Fruit fly (Drosophila melanogaster) whole organism, embryonic: Measurements from ENCODE around the gene zuc.
A peak's percentile ranks its signal among the peaks of the same experiment; 100 is the strongest.

ENCODE experiments used
- Atf-2 ChIP-seq: fragments of 200-800 bp; sonication (Bioruptor generic); optimal IDR thresholded peaks from 2 replicates; lab custom pipeline; 2016; ENCODE audit warnings: missing biosample characterization, missing genetic modification characterization
- CG11456 ChIP-seq: fragments of 200-800 bp; sonication (Bioruptor generic); IDR thresholded peaks from 3 replicates; pipeline ENCODE4 v1.3.6; 2022; ENCODE audit warnings: missing biosample characterization, missing genetic modification characterization
- CG12391 ChIP-seq: fragments of 200-800 bp; sonication (Bioruptor generic); optimal IDR thresholded peaks from 3 replicates; lab custom pipeline; 2018; ENCODE audit warnings: missing biosample characterization, mild to moderate bottlenecking, missing genetic modification characterization, moderate library complexity
- CG12744 ChIP-seq: fragments of 200-800 bp; sonication (Bioruptor generic); optimal IDR thresholded peaks from 2 replicates; lab custom pipeline; 2016; ENCODE audit warnings: missing biosample characterization, missing genetic modification characterization
- CG13123 ChIP-seq: fragments of 200-800 bp; sonication (Bioruptor generic); optimal IDR thresholded peaks from 2 replicates; lab custom pipeline; 2016; ENCODE audit warnings: missing biosample characterization, missing genetic modification characterization
- CG13424 ChIP-seq: fragments of 200-800 bp; sonication (Bioruptor generic); optimal IDR thresholded peaks from 2 replicates; lab custom pipeline; 2019; ENCODE audit warnings: missing biosample characterization, mild to moderate bottlenecking, missing genetic modification characterization, moderate library complexity
- CG13894 ChIP-seq: fragments of 200-800 bp; sonication (Bioruptor generic); optimal IDR thresholded peaks from 3 replicates; lab custom pipeline; 2018; ENCODE audit warnings: missing biosample characterization, mild to moderate bottlenecking, missing genetic modification characterization, moderate library complexity
- CG14050 ChIP-seq: fragments of 200-800 bp; sonication (Bioruptor generic); IDR thresholded peaks from 3 replicates; pipeline ENCODE4 v1.3.6; 2022; ENCODE audit warnings: missing biosample characterization, missing genetic modification characterization
- CG14710 ChIP-seq: fragments of 200-800 bp; sonication (Bioruptor generic); optimal IDR thresholded peaks from 3 replicates; lab custom pipeline; 2019; ENCODE audit warnings: missing biosample characterization, mild to moderate bottlenecking, missing genetic modification characterization, moderate library complexity
- CG15011 ChIP-seq: fragments of 200-800 bp; sonication (Bioruptor generic); optimal IDR thresholded peaks from 3 replicates; lab custom pipeline; 2018; ENCODE audit warnings: missing biosample characterization, mild to moderate bottlenecking, missing genetic modification characterization
- CG17359 ChIP-seq: fragments of 200-800 bp; sonication (Bioruptor generic); optimal IDR thresholded peaks from 3 replicates; lab custom pipeline; 2018; ENCODE audit warnings: missing biosample characterization, mild to moderate bottlenecking, missing genetic modification characterization, moderate library complexity
- CG17829 ChIP-seq: fragments of 200-800 bp; optimal IDR thresholded peaks from 2 replicates; lab custom pipeline; 2019; ENCODE audit warnings: missing biosample characterization, mild to moderate bottlenecking, missing genetic modification characterization, moderate library complexity
- CG18599 ChIP-seq: fragments of 200-800 bp; sonication (Bioruptor generic); optimal IDR thresholded peaks from 3 replicates; lab custom pipeline; 2017; ENCODE audit warnings: missing biosample characterization, missing genetic modification characterization, mild to moderate bottlenecking, moderate library complexity, missing genetic modification reagents
- CG33557 ChIP-seq: fragments of 200-800 bp; sonication (Bioruptor generic); optimal IDR thresholded peaks from 2 replicates; lab custom pipeline; 2019; ENCODE audit warnings: missing biosample characterization, mild to moderate bottlenecking, missing genetic modification characterization, moderate library complexity
- CG34376 ChIP-seq: fragments of 200-800 bp; sonication (Bioruptor generic); optimal IDR thresholded peaks from 2 replicates; lab custom pipeline; 2018; ENCODE audit warnings: missing biosample characterization, mild to moderate bottlenecking, missing genetic modification characterization
- CG4404 ChIP-seq: fragments of 200-800 bp; sonication (Bioruptor generic); IDR thresholded peaks from 2 replicates; pipeline ENCODE4 v1.3.6; 2022; ENCODE audit warnings: missing biosample characterization, missing genetic modification characterization
- CG5180 ChIP-seq: fragments of 200-800 bp; sonication (Bioruptor generic); optimal IDR thresholded peaks from 3 replicates; lab custom pipeline; 2017; ENCODE audit warnings: missing biosample characterization, missing genetic modification characterization, mild to moderate bottlenecking, moderate library complexity, missing genetic modification reagents
- CG6791 ChIP-seq: fragments of 200-800 bp; sonication (Bioruptor generic); IDR thresholded peaks from 3 replicates; pipeline ENCODE4 v1.3.6; 2022; ENCODE audit warnings: missing biosample characterization, missing genetic modification characterization; ENCODE audit not compliant: partially characterized antibody
- CG8281 ChIP-seq: fragments of 200-800 bp; sonication (Bioruptor generic); optimal IDR thresholded peaks from 2 replicates; lab custom pipeline; 2018; ENCODE audit warnings: missing biosample characterization, mild to moderate bottlenecking, missing genetic modification characterization, moderate library complexity
- Dad ChIP-seq: fragments of 200-800 bp; sonication (Bioruptor generic); optimal IDR thresholded peaks from 3 replicates; lab custom pipeline; 2016; ENCODE audit warnings: missing biosample characterization, missing genetic modification characterization
- E2f1 ChIP-seq: fragments of 200-800 bp; sonication (Bioruptor generic); IDR thresholded peaks from 2 replicates; pipeline ENCODE4 v1.3.6; 2022; ENCODE audit warnings: missing biosample characterization, missing genetic modification characterization
- Elba2 ChIP-seq: fragments of 200-800 bp; sonication (Bioruptor generic); optimal IDR thresholded peaks from 3 replicates; lab custom pipeline; 2016; ENCODE audit warnings: missing biosample characterization, missing genetic modification characterization
- H15 ChIP-seq: fragments of 200-800 bp; sonication (Bioruptor generic); IDR thresholded peaks from 3 replicates; pipeline ENCODE4 v1.3.6; 2022; ENCODE audit warnings: missing biosample characterization, missing genetic modification characterization
- H2.0 ChIP-seq: fragments of 200-800 bp; sonication (Bioruptor generic); IDR thresholded peaks from 2 replicates; pipeline ENCODE4 v1.3.6; 2022; ENCODE audit warnings: missing biosample characterization, missing genetic modification characterization
- Hey ChIP-seq: fragments of 200-800 bp; sonication (Bioruptor generic); optimal IDR thresholded peaks from 3 replicates; lab custom pipeline; 2018; ENCODE audit warnings: missing biosample characterization, mild to moderate bottlenecking, missing genetic modification characterization
- HmgZ ChIP-seq: fragments of 200-800 bp; sonication (Bioruptor generic); optimal IDR thresholded peaks from 2 replicates; lab custom pipeline; 2018; ENCODE audit warnings: missing biosample characterization, mild to moderate bottlenecking, missing genetic modification characterization
- MTF-1 ChIP-seq: fragments of 200-800 bp; sonication (Bioruptor generic); optimal IDR thresholded peaks from 2 replicates; lab custom pipeline; 2018; ENCODE audit warnings: missing biosample characterization, mild to moderate bottlenecking, missing genetic modification characterization, borderline replicate concordance
- Mes4 ChIP-seq: fragments of 200-800 bp; sonication (Bioruptor generic); optimal IDR thresholded peaks from 2 replicates; lab custom pipeline; 2016; ENCODE audit warnings: missing biosample characterization, missing genetic modification characterization
- Spps ChIP-seq: fragments of 200-800 bp; sonication (Bioruptor generic); optimal IDR thresholded peaks from 2 replicates; lab custom pipeline; 2018; ENCODE audit warnings: missing biosample characterization, mild to moderate bottlenecking, missing genetic modification characterization
- aop ChIP-seq: fragments of 200-800 bp; sonication (Bioruptor generic); IDR thresholded peaks from 2 replicates; pipeline ENCODE4 v1.3.6; 2022; ENCODE audit warnings: missing biosample characterization, missing genetic modification characterization
- btn ChIP-seq: fragments of 200-800 bp; sonication (Bioruptor generic); optimal IDR thresholded peaks from 2 replicates; lab custom pipeline; 2016; ENCODE audit warnings: missing biosample characterization, missing genetic modification characterization
- chif ChIP-seq, 2 experiments: fragments of 200-800 bp; sonication (Bioruptor generic); optimal IDR thresholded peaks; 3 replicates each; lab custom pipeline; 2016; ENCODE audit warnings: missing biosample characterization in 2 of 2, missing genetic modification characterization in 2 of 2
- chm ChIP-seq: fragments of 200-800 bp; sonication (Bioruptor generic); IDR thresholded peaks from 2 replicates; pipeline ENCODE4 v1.3.6; 2022; ENCODE audit warnings: missing biosample characterization, missing genetic modification characterization
- cwo ChIP-seq: fragments of 200-800 bp; sonication (Bioruptor generic); optimal IDR thresholded peaks from 3 replicates; lab custom pipeline; 2017; ENCODE audit warnings: missing biosample characterization, missing genetic modification characterization, mild to moderate bottlenecking, moderate library complexity, missing genetic modification reagents
- grau ChIP-seq: fragments of 200-800 bp; optimal IDR thresholded peaks from 3 replicates; lab custom pipeline; 2019; ENCODE audit warnings: missing biosample characterization, mild to moderate bottlenecking, missing genetic modification characterization, moderate library complexity
- gt ChIP-seq: fragments of 200-800 bp; sonication (Bioruptor generic); IDR thresholded peaks from 2 replicates; pipeline ENCODE4 v1.3.6; 2022; ENCODE audit warnings: missing biosample characterization, missing genetic modification characterization
- kah ChIP-seq: fragments of 200-800 bp; sonication (Bioruptor generic); optimal IDR thresholded peaks from 2 replicates; lab custom pipeline; 2018; ENCODE audit warnings: missing biosample characterization, mild to moderate bottlenecking, missing genetic modification characterization
- lab ChIP-seq: fragments of 200-800 bp; sonication (Bioruptor generic); optimal IDR thresholded peaks from 3 replicates; lab custom pipeline; 2017; ENCODE audit warnings: missing biosample characterization, missing genetic modification characterization, mild to moderate bottlenecking, moderate library complexity, missing genetic modification reagents
- mld ChIP-seq: fragments of 200-800 bp; sonication (Bioruptor generic); IDR thresholded peaks from 3 replicates; pipeline ENCODE4 v1.3.6; 2022; ENCODE audit warnings: missing biosample characterization, missing genetic modification characterization; ENCODE audit not compliant: partially characterized antibody
- nmo ChIP-seq: fragments of 200-800 bp; sonication (Bioruptor generic); optimal IDR thresholded peaks from 2 replicates; lab custom pipeline; 2018; ENCODE audit warnings: missing biosample characterization, mild to moderate bottlenecking, missing genetic modification characterization, moderate library complexity
- otp ChIP-seq: fragments of 200-800 bp; sonication (Bioruptor generic); IDR thresholded peaks from 3 replicates; pipeline ENCODE4, ENCODE4 v1.3.6; 2022; ENCODE audit warnings: missing biosample characterization, missing genetic modification characterization
- pan ChIP-seq, 4 experiments: fragments of >200 bp in 3 of 4; fragments of 200-800 bp in 1 of 4; sonication (Bioruptor generic) in 1 of 4; optimal IDR thresholded peaks in 3 of 4; IDR thresholded peaks in 1 of 4; 2 replicates each; pipeline versions ENCODE4 v1.3.6 to Lab custom; 2017 to 2022; ENCODE audit warnings: missing biosample characterization in 2 of 4, missing genetic modification characterization in 2 of 4, mixed read lengths in 1 of 4
- rib ChIP-seq: fragments of 200-800 bp; sonication (Bioruptor generic); IDR thresholded peaks from 2 replicates; pipeline ENCODE4 v1.3.6; 2022; ENCODE audit warnings: missing biosample characterization, missing genetic modification characterization
- seq ChIP-seq: fragments of 200-800 bp; sonication (Bioruptor generic); IDR thresholded peaks from 2 replicates; pipeline ENCODE4 v1.3.6; 2022; ENCODE audit warnings: missing biosample characterization, missing genetic modification characterization
- sima ChIP-seq: fragments of 200-800 bp; sonication (Bioruptor generic); optimal IDR thresholded peaks from 2 replicates; lab custom pipeline; 2016; ENCODE audit warnings: missing biosample characterization, missing genetic modification characterization
- trem ChIP-seq: fragments of 200-800 bp; optimal IDR thresholded peaks from 3 replicates; lab custom pipeline; 2019; ENCODE audit warnings: missing biosample characterization, mild to moderate bottlenecking, missing genetic modification characterization, moderate library complexity
- twi ChIP-seq: fragments of 200-800 bp; optimal IDR thresholded peaks from 2 replicates; lab custom pipeline; 2019; ENCODE audit warnings: missing biosample characterization, mild to moderate bottlenecking, missing genetic modification characterization, moderate library complexity

Gene zuc

DNA sequence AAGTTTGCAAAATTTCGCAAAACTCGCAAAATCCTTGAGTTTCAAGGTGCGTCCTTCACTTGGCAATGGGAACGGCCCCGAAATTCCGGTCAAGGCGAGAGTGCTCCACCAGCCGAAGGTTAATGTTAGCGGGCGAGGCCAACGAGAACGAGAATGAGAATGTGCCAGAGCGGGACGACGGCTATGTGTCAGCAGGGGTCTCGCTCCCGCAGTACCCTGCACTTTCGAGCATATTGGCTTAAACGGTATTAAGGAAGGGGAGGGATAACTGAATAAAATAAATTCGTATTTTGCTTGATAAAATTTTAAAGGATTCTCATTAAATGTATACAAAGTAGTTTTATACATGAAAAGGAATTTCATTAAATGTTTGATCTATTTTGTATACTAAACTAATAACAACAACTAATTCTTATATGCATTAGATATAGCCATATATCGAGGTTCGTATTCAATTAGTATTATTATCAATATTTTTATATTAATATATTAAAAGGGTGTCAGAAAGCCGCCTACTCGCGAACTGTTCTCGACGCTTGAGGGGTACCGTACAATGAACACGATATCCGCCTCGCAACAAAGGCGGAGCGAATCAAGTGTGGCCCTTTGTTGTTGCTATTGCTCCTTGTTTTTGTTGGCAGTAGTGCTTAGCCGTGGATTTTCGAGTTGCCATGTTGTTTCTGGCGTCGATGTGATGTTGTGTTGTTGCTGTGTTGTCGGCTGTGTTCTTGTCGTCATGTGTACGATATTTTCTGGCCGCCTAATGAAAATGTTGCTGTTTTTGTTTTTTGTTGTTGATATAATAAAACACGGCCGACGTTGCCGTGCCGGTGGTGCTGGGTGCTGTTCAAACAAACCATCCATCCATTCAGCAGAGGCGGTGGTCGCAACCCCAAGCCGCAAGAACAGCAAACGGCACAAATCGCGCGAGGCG is 17.0 kb upstream of the zuc start (continued):
- TF ChIP-seq cwo (peak; percentile 86), CG34376 (GFP tag; lab: Kevin White, UChicago) (no peak), sima (GFP tag; lab: Kevin White, UChicago) (no peak), H15 (no peak), CG11456 (GFP tag; lab: Robert Waterston, UW) (no peak), H2.0 (GFP tag; lab: Robert Waterston, UW) (no peak), gt (GFP tag; lab: Robert Waterston, UW) (no peak), CG13123 (GFP tag; lab: Kevin White, UChicago) (peak; percentile 87), Dad (GFP tag; lab: Kevin White, UChicago) (peak; percentile 24), rib (no peak), aop (no peak), CG17359 (tag; lab: Kevin White, UChicago) (peak; percentile 90), E2f1 (no peak), CG12391 (peak; percentile 98), otp (GFP tag; lab: Robert Waterston, UW) (no peak), HmgZ (tag; lab: Kevin White, UChicago) (no peak), CG12744 (GFP tag; lab: Kevin White, UChicago) (peak; percentile 52), chif (GFP tag; optimal IDR thresholded peaks at IDR 0.05; lab: Kevin White, UChicago) (peak; percentile 65 to 75), nmo (GFP tag; lab: Kevin White, UChicago) (peak; percentile 99), pan (optimal IDR thresholded peaks at IDR 0.05; lab: Kevin White, UChicago) (peak in 1 of 2 experiments; percentile 79), pan (GFP tag; optimal IDR thresholded peaks at IDR 0.05 in 1 of 2, IDR thresholded peaks at IDR 0.05 in 1 of 2) (peak in 1 of 2 experiments; percentile 69), CG13424 (tag; lab: Kevin White, UChicago) (peak; percentile 98), CG4404 (GFP tag; lab: Robert Waterston, UW) (no peak), grau (tag; lab: Kevin White, UChicago) (peak; percentile 97), kah (GFP tag; lab: Kevin White, UChicago) (peak; percentile 42), CG18599 (GFP tag; lab: Kevin White, UChicago) (peak; percentile 96), chm (GFP tag; lab: Robert Waterston, UW) (no peak), lab (GFP tag; lab: Kevin White, UChicago) (peak; percentile 94), mld (GFP tag; lab: Robert Waterston, UW) (no peak), MTF-1 (GFP tag; lab: Kevin White, UChicago) (peak; percentile 55), CG13894 (peak; percentile 45), CG15011 (GFP tag; lab: Kevin White, UChicago) (peak; percentile 90), Hey (tag; lab: Kevin White, UChicago) (peak; percentile 31), Atf-2 (GFP tag; lab: Kevin White, UChicago) (peak; percentile 76), CG14050 (GFP tag; lab: Robert Waterston, UW) (no peak), CG14710 (tag; lab: Kevin White, UChicago) (peak; percentile 97), Elba2 (GFP tag; lab: Kevin White, UChicago) (no peak), seq (GFP tag; lab: Robert Waterston, UW) (no peak), CG5180 (GFP tag; lab: Kevin White, UChicago) (peak; percentile 68), btn (GFP tag; lab: Kevin White, UChicago) (peak; percentile 46), CG6791 (GFP tag; lab: Robert Waterston, UW) (no peak), Spps (tag; lab: Kevin White, UChicago) (peak; percentile 84), Mes4 (GFP tag; lab: Kevin White, UChicago) (peak; percentile 65), twi (peak; percentile 92), CG33557 (GFP tag; lab: Kevin White, UChicago) (peak; percentile 95), trem (peak; percentile 93), CG17829 (tag; lab: Kevin White, UChicago) (peak; percentile 97), CG8281 (tag; lab: Kevin White, UChicago) (peak; percentile 82)
